Fruit fly (Drosophila melanogaster) whole organism: ENCODE results near the gene CG8353.

Experiments
- CG8478 ChIP-seq: fragments of >200 bp; optimal IDR thresholded peaks from 2 replicates; lab custom pipeline; 2018; ENCODE audit warnings: inconsistent platforms
- Dll ChIP-seq: fragments of >200 bp; optimal IDR thresholded peaks from 2 replicates; lab custom pipeline; 2017
- EcR ChIP-seq, 2 experiments: fragments of >200 bp; optimal IDR thresholded peaks; 2 replicates each; lab custom pipeline; 2017; ENCODE audit warnings: missing biosample characterization in 2 of 2, missing genetic modification characterization in 2 of 2, missing genetic modification reagents in 2 of 2
- pan ChIP-seq: fragments of >200 bp; optimal IDR thresholded peaks from 2 replicates; lab custom pipeline; 2017
- psq ChIP-seq: fragments of >200 bp; optimal IDR thresholded peaks from 2 replicates; lab custom pipeline; 2017
- usp ChIP-seq: fragments of >200 bp; optimal IDR thresholded peaks from 2 replicates; lab custom pipeline; 2017; ENCODE audit warnings: missing biosample characterization, missing genetic modification characterization, mixed read lengths

DNA sequence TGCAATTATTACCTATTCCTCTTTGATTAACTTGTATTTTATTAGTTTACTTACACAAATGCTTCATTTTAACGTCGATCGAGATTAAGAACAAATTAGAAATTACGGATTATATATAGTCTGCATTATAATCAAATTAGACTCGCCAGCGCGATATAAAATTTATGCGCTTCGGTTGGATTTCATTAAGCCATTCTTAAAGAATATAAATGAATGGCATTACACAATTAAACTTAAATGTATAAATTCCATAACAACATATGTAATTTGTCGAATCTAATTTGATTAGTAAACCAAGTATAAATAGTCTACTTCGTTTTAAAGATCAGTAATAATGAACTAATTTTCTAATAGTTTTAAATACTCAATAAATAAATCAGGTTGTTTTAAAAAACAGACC lies 27.9 kb downstream of the CG8353 start, which contains the start of gene Spn28F:
- no peak for TF ChIP-seq psq
- TF ChIP-seq EcR (GFP tag; optimal IDR thresholded peaks at IDR 0.05; lab: Kevin White, UChicago) = no peak
- no peak for TF ChIP-seq usp (GFP tag; lab: Kevin White, UChicago)
- no peak for TF ChIP-seq pan (lab: Kevin White, UChicago)
- TF ChIP-seq CG8478 (lab: Kevin White, UChicago) = no peak
- no peak for TF ChIP-seq Dll
